Fruit fly (Drosophila melanogaster) whole organism, wandering third instar larva: ENCODE data around the gene MCTS1.

Experiments used
- Abd-B ChIP-seq: fragments of >200 bp; optimal IDR thresholded peaks from 2 replicates; lab custom pipeline; 2017; ENCODE audit warnings: missing biosample characterization, missing genetic modification characterization
- Hnf4 ChIP-seq: fragments of 200-800 bp; sonication (Bioruptor generic); optimal IDR thresholded peaks from 2 replicates; lab custom pipeline; 2016; ENCODE audit warnings: missing biosample characterization, mild to moderate bottlenecking, missing genetic modification characterization
- Hr83 ChIP-seq: fragments of 200-300 bp; sonication (Bioruptor generic); optimal IDR thresholded peaks from 2 replicates; lab custom pipeline; 2016; ENCODE audit warnings: missing biosample characterization, mild to moderate bottlenecking, missing genetic modification characterization, moderate library complexity; ENCODE audit not compliant: poor library complexity, severe bottlenecking
- OdsH ChIP-seq: fragments of 200-800 bp; sonication (Bioruptor generic); optimal IDR thresholded peaks from 2 replicates; lab custom pipeline; 2016; ENCODE audit warnings: missing biosample characterization, mild to moderate bottlenecking, missing genetic modification characterization
- lola ChIP-seq: fragments of >200 bp; optimal IDR thresholded peaks from 2 replicates; lab custom pipeline; 2017; ENCODE audit warnings: missing biosample characterization, missing genetic modification characterization
- rgr ChIP-seq: fragments of 200-800 bp; sonication (Bioruptor generic); optimal IDR thresholded peaks from 3 replicates; lab custom pipeline; 2016; ENCODE audit warnings: missing biosample characterization, mild to moderate bottlenecking, missing genetic modification characterization
- usp ChIP-seq: fragments of >200 bp; optimal IDR thresholded peaks from 2 replicates; lab custom pipeline; 2017; ENCODE audit warnings: missing biosample characterization, missing genetic modification characterization

DNA sequence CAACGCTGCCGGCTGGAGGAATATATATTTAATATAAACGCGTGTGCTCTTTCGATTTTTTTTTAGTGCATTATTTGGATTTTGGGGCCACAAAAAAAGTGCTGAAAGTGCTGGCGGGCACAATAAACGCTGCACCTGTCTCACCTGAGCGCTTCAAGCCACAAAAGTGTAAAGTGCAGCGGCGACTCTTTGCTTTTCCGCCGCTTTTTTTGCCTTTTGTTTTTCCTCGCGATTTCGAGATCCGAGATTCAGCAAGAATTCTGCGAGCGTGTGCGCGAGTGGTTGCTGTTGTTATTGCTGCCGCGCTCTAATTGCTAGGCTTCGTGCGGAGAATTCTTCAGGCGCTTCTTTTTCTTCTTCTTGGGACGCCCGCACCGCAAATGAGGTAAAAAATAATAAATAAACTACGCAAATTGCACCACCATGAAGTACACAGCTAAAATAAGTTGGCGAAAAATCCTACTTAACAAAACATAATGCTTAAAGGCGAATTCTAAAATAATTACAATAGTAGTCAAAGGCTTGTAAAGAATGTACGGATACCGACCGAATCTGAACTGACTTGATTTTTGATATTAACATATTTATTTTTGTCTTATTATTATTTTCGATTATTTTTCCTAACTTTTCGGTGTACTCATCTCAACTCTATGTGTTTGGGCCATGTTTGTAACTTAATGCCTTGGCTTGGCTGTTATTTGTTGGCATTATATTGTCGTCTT is 13.4 kb downstream of the MCTS1 start:
- TF ChIP-seq Hnf4 (GFP tag; lab: Kevin White, UChicago) (no peak), Abd-B (GFP tag; lab: Kevin White, UChicago) (no peak), OdsH (GFP tag; lab: Kevin White, UChicago) (no peak), usp (no peak), lola (GFP tag; lab: Kevin White, UChicago) (no peak), rgr (GFP tag; lab: Kevin White, UChicago) (no peak), Hr83 (GFP tag; lab: Kevin White, UChicago) (no peak)
